Fruit fly (Drosophila melanogaster): ENCODE measurements around the gene CG31743.

DNA sequence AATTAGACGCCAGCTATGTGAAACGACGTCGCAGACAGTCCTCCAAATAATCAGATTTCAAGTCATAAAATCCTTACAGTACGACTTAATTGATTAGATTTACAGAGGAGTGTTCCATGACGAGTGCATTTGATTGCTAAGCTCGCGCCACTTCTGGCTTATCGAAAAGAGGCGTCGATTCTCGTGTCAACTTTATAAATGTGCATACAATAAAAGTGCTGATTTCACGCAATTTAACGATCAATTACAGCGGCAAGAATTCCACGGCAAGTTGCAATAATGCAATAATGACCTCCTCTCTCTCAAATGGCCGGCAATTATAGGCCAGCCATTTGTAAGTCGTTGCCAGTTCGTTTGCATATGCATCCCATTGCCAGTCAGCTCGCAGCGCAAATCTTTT is 3.1 kb downstream of the CG31743 start:
- TF ChIP-seq psq (GFP tag; optimal IDR thresholded peaks at IDR 0.05) (no peak), fru (GFP tag; optimal IDR thresholded peaks at IDR 0.05) (no peak), br (GFP tag; optimal IDR thresholded peaks at IDR 0.05) (no peak), Hnf4 (GFP tag; optimal IDR thresholded peaks at IDR 0.05) (no peak), Sp1 (GFP tag; optimal IDR thresholded peaks at IDR 0.05) (no peak), Rel (GFP tag; optimal IDR thresholded peaks at IDR 0.05) (no peak), Rel (tag; optimal IDR thresholded peaks at IDR 0.05) (no peak), tai (GFP tag; optimal IDR thresholded peaks at IDR 0.05) (no peak), jim (GFP tag; optimal IDR thresholded peaks at IDR 0.05) (no peak), CrebA (GFP tag; optimal IDR thresholded peaks at IDR 0.05; ENCODE audit: borderline replicate concordance) (no peak)
